Fruit fly (Drosophila melanogaster) whole organism, embryonic: Measurements from ENCODE around the gene pes.

Experiments used
- Atf6 ChIP-seq: fragments of 200-800 bp; sonication (Bioruptor generic); IDR thresholded peaks from 2 replicates; pipeline ENCODE4 v1.3.6; 2022; ENCODE audit warnings: missing biosample characterization, missing genetic modification characterization
- CG10274 ChIP-seq: fragments of 200-800 bp; sonication (Bioruptor generic); optimal IDR thresholded peaks from 3 replicates; lab custom pipeline; 2017; ENCODE audit warnings: missing biosample characterization, mild to moderate bottlenecking, missing genetic modification characterization
- CG10654 ChIP-seq: fragments of 200-800 bp; sonication (Bioruptor generic); optimal IDR thresholded peaks from 2 replicates; lab custom pipeline; 2016; ENCODE audit warnings: missing biosample characterization, missing genetic modification characterization
- CG13123 ChIP-seq: fragments of 200-800 bp; sonication (Bioruptor generic); optimal IDR thresholded peaks from 2 replicates; lab custom pipeline; 2016; ENCODE audit warnings: missing biosample characterization, missing genetic modification characterization
- CG15514 ChIP-seq: fragments of 200-800 bp; sonication (Bioruptor generic); optimal IDR thresholded peaks from 3 replicates; lab custom pipeline; 2017; ENCODE audit warnings: missing biosample characterization, missing genetic modification characterization, mild to moderate bottlenecking, moderate library complexity, missing genetic modification reagents
- CG17361 ChIP-seq: fragments of 200-800 bp; sonication (Bioruptor generic); IDR thresholded peaks from 3 replicates; pipeline ENCODE4 v1.3.6; 2022; ENCODE audit warnings: missing biosample characterization, missing genetic modification characterization
- CG17612 ChIP-seq: fragments of 200-800 bp; sonication (Bioruptor generic); IDR thresholded peaks from 2 replicates; pipeline ENCODE4 v1.3.6; 2022; ENCODE audit warnings: missing biosample characterization, missing genetic modification characterization
- CG18476 ChIP-seq: fragments of 200-800 bp; sonication (Bioruptor generic); optimal IDR thresholded peaks from 2 replicates; lab custom pipeline; 2016; ENCODE audit warnings: missing biosample characterization, mild to moderate bottlenecking, missing genetic modification characterization
- CG18764 ChIP-seq: fragments of 200-800 bp; sonication (Bioruptor generic); optimal IDR thresholded peaks from 3 replicates; lab custom pipeline; 2016; ENCODE audit warnings: missing biosample characterization, missing genetic modification characterization
- CG2199 ChIP-seq: fragments of 200-800 bp; sonication (Bioruptor generic); IDR thresholded peaks from 3 replicates; pipeline ENCODE4 v1.3.6; 2022; ENCODE audit warnings: missing biosample characterization, missing genetic modification characterization
- CG2889 ChIP-seq: fragments of 200-800 bp; sonication (Bioruptor generic); IDR thresholded peaks from 3 replicates; pipeline ENCODE4 v1.3.6; 2022; ENCODE audit warnings: missing biosample characterization, missing genetic modification characterization
- CG33557 ChIP-seq: fragments of 200-800 bp; sonication (Bioruptor generic); optimal IDR thresholded peaks from 2 replicates; lab custom pipeline; 2019; ENCODE audit warnings: missing biosample characterization, mild to moderate bottlenecking, missing genetic modification characterization, moderate library complexity
- CG4854 ChIP-seq: fragments of 200-800 bp; sonication (Bioruptor generic); optimal IDR thresholded peaks from 2 replicates; lab custom pipeline; 2016; ENCODE audit warnings: missing biosample characterization, missing genetic modification characterization, inconsistent platforms
- CG5180 ChIP-seq: fragments of 200-800 bp; sonication (Bioruptor generic); optimal IDR thresholded peaks from 3 replicates; lab custom pipeline; 2017; ENCODE audit warnings: missing biosample characterization, missing genetic modification characterization, mild to moderate bottlenecking, moderate library complexity, missing genetic modification reagents
- CG6654 ChIP-seq: fragments of 200-800 bp; sonication (Bioruptor generic); optimal IDR thresholded peaks from 2 replicates; lab custom pipeline; 2017; ENCODE audit warnings: missing biosample characterization, mild to moderate bottlenecking, missing genetic modification characterization
- CG7372 ChIP-seq: fragments of 200-800 bp; sonication (Bioruptor generic); IDR thresholded peaks from 2 replicates; pipeline ENCODE4 v1.3.6; 2022; ENCODE audit warnings: missing biosample characterization, missing genetic modification characterization
- CG7928 ChIP-seq: fragments of 200-800 bp; sonication (Bioruptor generic); optimal IDR thresholded peaks from 2 replicates; lab custom pipeline; 2017; ENCODE audit warnings: missing biosample characterization, mild to moderate bottlenecking, missing genetic modification characterization
- CG9437 ChIP-seq: fragments of 200-800 bp; sonication (Bioruptor generic); optimal IDR thresholded peaks from 2 replicates; lab custom pipeline; 2018; ENCODE audit warnings: missing biosample characterization, mild to moderate bottlenecking, missing genetic modification characterization
- CHES-1-like ChIP-seq: fragments of 200-800 bp; sonication (Bioruptor generic); optimal IDR thresholded peaks from 2 replicates; lab custom pipeline; 2016; ENCODE audit warnings: missing biosample characterization, missing genetic modification characterization
- CoRest ChIP-seq: fragments of 200-800 bp; sonication (Bioruptor generic); optimal IDR thresholded peaks from 3 replicates; lab custom pipeline; 2018; ENCODE audit warnings: missing biosample characterization, mild to moderate bottlenecking, missing genetic modification characterization, moderate library complexity
- D19A ChIP-seq: fragments of 200-800 bp; optimal IDR thresholded peaks from 3 replicates; lab custom pipeline; 2019; ENCODE audit warnings: missing biosample characterization, mild to moderate bottlenecking, missing genetic modification characterization, moderate library complexity
- Dad ChIP-seq: fragments of 200-800 bp; sonication (Bioruptor generic); optimal IDR thresholded peaks from 3 replicates; lab custom pipeline; 2016; ENCODE audit warnings: missing biosample characterization, missing genetic modification characterization
- ERR ChIP-seq: fragments of 200-800 bp; sonication (Bioruptor generic); optimal IDR thresholded peaks from 2 replicates; lab custom pipeline; 2016; ENCODE audit warnings: missing biosample characterization, missing genetic modification characterization
- HLH3B ChIP-seq: fragments of 200-800 bp; sonication (Bioruptor generic); IDR thresholded peaks from 2 replicates; pipeline ENCODE4 v1.3.6; 2022; ENCODE audit warnings: missing biosample characterization, missing genetic modification characterization
- HLHmδ ChIP-seq: fragments of 200-800 bp; sonication (Bioruptor generic); optimal IDR thresholded peaks from 2 replicates; lab custom pipeline; 2018; ENCODE audit warnings: missing biosample characterization, mild to moderate bottlenecking, missing genetic modification characterization, moderate library complexity
- Hr78 ChIP-seq, 2 experiments: fragments of 200-800 bp in 1 of 2; fragments of >200 bp in 1 of 2; sonication (Bioruptor generic) in 1 of 2; optimal IDR thresholded peaks; 2 replicates each; lab custom pipeline; 2017 to 2019; ENCODE audit warnings: missing biosample characterization in 2 of 2, missing genetic modification characterization in 2 of 2, mild to moderate bottlenecking in 1 of 2, moderate library complexity in 1 of 2
- Jarid2 ChIP-seq: fragments of 200-800 bp; sonication (Bioruptor generic); optimal IDR thresholded peaks from 3 replicates; lab custom pipeline; 2017; ENCODE audit warnings: mild to moderate bottlenecking, missing biosample characterization, missing genetic modification reagents, missing genetic modification characterization
- Kr ChIP-seq: fragments of 200-800 bp; sonication (Bioruptor generic); optimal IDR thresholded peaks from 2 replicates; lab custom pipeline; 2017; ENCODE audit warnings: missing biosample characterization, mild to moderate bottlenecking, missing genetic modification characterization
- MBD-R2 ChIP-seq: fragments of 200-800 bp; sonication (Bioruptor generic); IDR thresholded peaks from 2 replicates; pipeline ENCODE4 v1.3.6; 2022; ENCODE audit warnings: missing biosample characterization, missing genetic modification characterization
- MTF-1 ChIP-seq: fragments of 200-800 bp; sonication (Bioruptor generic); optimal IDR thresholded peaks from 2 replicates; lab custom pipeline; 2018; ENCODE audit warnings: missing biosample characterization, mild to moderate bottlenecking, missing genetic modification characterization, borderline replicate concordance
- Ravus ChIP-seq: fragments of 200-800 bp; sonication (Bioruptor generic); IDR thresholded peaks from 2 replicates; pipeline ENCODE4 v1.3.6; 2022; ENCODE audit warnings: missing biosample characterization, missing genetic modification characterization
- Sry-δ ChIP-seq: fragments of 200-800 bp; sonication (Bioruptor generic); optimal IDR thresholded peaks from 2 replicates; lab custom pipeline; 2016; ENCODE audit warnings: missing biosample characterization, missing genetic modification characterization
- Usf ChIP-seq: fragments of 200-800 bp; sonication (Bioruptor generic); optimal IDR thresholded peaks from 2 replicates; lab custom pipeline; 2017; ENCODE audit warnings: missing genotype, missing biosample characterization, missing genetic modification characterization
- abd-A ChIP-seq: fragments of 200-800 bp; sonication (Bioruptor generic); optimal IDR thresholded peaks from 3 replicates; lab custom pipeline; 2019; ENCODE audit warnings: missing biosample characterization, mild to moderate bottlenecking, missing genetic modification characterization, moderate library complexity
- ac ChIP-seq: fragments of 200-800 bp; sonication (Bioruptor generic); optimal IDR thresholded peaks from 3 replicates; lab custom pipeline; 2017; ENCODE audit warnings: missing biosample characterization, mild to moderate bottlenecking, missing genetic modification characterization
- az2 ChIP-seq: fragments of 200-800 bp; sonication (Bioruptor generic); optimal IDR thresholded peaks from 3 replicates; lab custom pipeline; 2016; ENCODE audit warnings: missing biosample characterization, missing genetic modification characterization
- cas ChIP-seq: fragments of 200-800 bp; sonication (Bioruptor generic); IDR thresholded peaks from 2 replicates; pipeline ENCODE4 v1.3.6; 2022; ENCODE audit warnings: missing biosample characterization, missing genetic modification characterization
- cwo ChIP-seq: fragments of 200-800 bp; sonication (Bioruptor generic); optimal IDR thresholded peaks from 3 replicates; lab custom pipeline; 2017; ENCODE audit warnings: missing biosample characterization, missing genetic modification characterization, mild to moderate bottlenecking, moderate library complexity, missing genetic modification reagents
- dmrt11E ChIP-seq: fragments of 200-800 bp; sonication (Bioruptor generic); optimal IDR thresholded peaks from 3 replicates; lab custom pipeline; 2018; ENCODE audit warnings: missing biosample characterization, mild to moderate bottlenecking, missing genetic modification characterization, moderate library complexity
- eve ChIP-seq, 2 experiments: fragments of >200 bp; optimal IDR thresholded peaks; 2 replicates each; lab custom pipeline; 2017; ENCODE audit warnings: missing biosample characterization in 2 of 2, missing genetic modification characterization in 2 of 2
- fd3F ChIP-seq: fragments of 200-800 bp; sonication (Bioruptor generic); optimal IDR thresholded peaks from 2 replicates; lab custom pipeline; 2018; ENCODE audit warnings: missing biosample characterization, mild to moderate bottlenecking, missing genetic modification characterization, moderate library complexity
- gsb-n ChIP-seq: fragments of 200-800 bp; sonication (Bioruptor generic); optimal IDR thresholded peaks from 3 replicates; lab custom pipeline; 2018; ENCODE audit warnings: missing biosample characterization, mild to moderate bottlenecking, missing genetic modification characterization
- lab ChIP-seq: fragments of 200-800 bp; sonication (Bioruptor generic); optimal IDR thresholded peaks from 3 replicates; lab custom pipeline; 2017; ENCODE audit warnings: missing biosample characterization, missing genetic modification characterization, mild to moderate bottlenecking, moderate library complexity, missing genetic modification reagents
- nerfin-1 ChIP-seq: fragments of 200-800 bp; sonication (Bioruptor generic); optimal IDR thresholded peaks from 3 replicates; lab custom pipeline; 2019; ENCODE audit warnings: missing biosample characterization, mild to moderate bottlenecking, missing genetic modification characterization, moderate library complexity
- ro ChIP-seq: fragments of 200-800 bp; sonication (Bioruptor generic); IDR thresholded peaks from 2 replicates; pipeline ENCODE4 v1.3.6; 2022; ENCODE audit warnings: missing biosample characterization, missing genetic modification characterization
- run ChIP-seq: fragments of 200-800 bp; sonication (Bioruptor generic); optimal IDR thresholded peaks from 3 replicates; lab custom pipeline; 2018; ENCODE audit warnings: missing biosample characterization, mild to moderate bottlenecking, missing genetic modification characterization
- seq ChIP-seq: fragments of 200-800 bp; sonication (Bioruptor generic); IDR thresholded peaks from 2 replicates; pipeline ENCODE4 v1.3.6; 2022; ENCODE audit warnings: missing biosample characterization, missing genetic modification characterization
- unpg ChIP-seq: fragments of 200-800 bp; sonication (Bioruptor generic); optimal IDR thresholded peaks from 3 replicates; lab custom pipeline; 2018; ENCODE audit warnings: missing biosample characterization, mild to moderate bottlenecking, missing genetic modification characterization, moderate library complexity
- zen ChIP-seq: fragments of 200-800 bp; sonication (Bioruptor generic); optimal IDR thresholded peaks from 3 replicates; lab custom pipeline; 2018; ENCODE audit warnings: missing biosample characterization, mild to moderate bottlenecking, missing genetic modification characterization, moderate library complexity
- zfh2 ChIP-seq: fragments of 200-800 bp; sonication (Bioruptor generic); optimal IDR thresholded peaks from 2 replicates; lab custom pipeline; 2016; ENCODE audit warnings: missing biosample characterization, missing genetic modification characterization

pes gene

DNA sequence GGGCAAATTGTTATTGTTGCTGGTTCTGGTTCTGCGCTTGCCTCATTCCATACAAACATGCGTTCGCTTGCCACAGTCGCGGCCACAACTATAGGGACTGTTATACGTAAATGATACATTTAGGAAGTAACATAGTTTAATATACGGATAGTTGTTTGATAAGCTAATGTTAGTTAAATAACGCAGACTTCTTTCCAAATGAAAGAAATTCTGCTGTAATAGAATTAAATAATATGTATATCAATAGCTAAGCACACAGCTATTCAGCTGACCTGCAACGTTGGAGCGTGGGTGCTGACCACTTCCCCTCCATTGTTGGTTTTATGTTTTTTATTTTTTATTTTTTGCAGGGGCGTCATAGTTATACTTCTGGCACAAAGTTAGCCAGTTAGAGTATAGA is 40.8 kb upstream of the pes start (continued):
- TF ChIP-seq eve (GFP tag; optimal IDR thresholded peaks at IDR 0.05; lab: Kevin White, UChicago) (no peak), abd-A (tag; lab: Kevin White, UChicago) (no peak), fd3F (GFP tag; lab: Kevin White, UChicago) (peak; percentile 35), Kr (GFP tag; lab: Kevin White, UChicago) (no peak), CG13123 (GFP tag; lab: Kevin White, UChicago) (no peak), dmrt11E (tag; lab: Kevin White, UChicago) (peak; percentile 44), CG4854 (GFP tag; lab: Kevin White, UChicago) (no peak), az2 (peak; percentile 51), CG2889 (GFP tag; lab: Robert Waterston, UW) (0 out of 3 replicates have a peak, but pooled peaks have one; percentile 35), CG2199 (GFP tag; lab: Robert Waterston, UW) (no peak), seq (GFP tag; lab: Robert Waterston, UW) (peak; percentile 78), MTF-1 (GFP tag; lab: Kevin White, UChicago) (peak; percentile 38), CG7372 (GFP tag; lab: Robert Waterston, UW) (peak; percentile 68), ac (GFP tag; lab: Kevin White, UChicago) (no peak), ro (GFP tag; lab: Robert Waterston, UW) (no peak), Usf (GFP tag; lab: Kevin White, UChicago) (no peak), CG10654 (GFP tag; lab: Kevin White, UChicago) (peak; percentile 7), gsb-n (tag; lab: Kevin White, UChicago) (peak; percentile 20), lab (GFP tag; lab: Kevin White, UChicago) (peak; percentile 83), CG18764 (peak; percentile 4), CHES-1-like (no peak), HLHmδ (GFP tag; lab: Kevin White, UChicago) (no peak), CG7928 (GFP tag; lab: Kevin White, UChicago) (no peak), HLH3B (GFP tag; lab: Robert Waterston, UW) (peak; percentile 73), zen (no peak), CG15514 (GFP tag; lab: Kevin White, UChicago) (peak; percentile 29), CG6654 (GFP tag; lab: Kevin White, UChicago) (no peak), CG17361 (peak; percentile 58), CG33557 (GFP tag; lab: Kevin White, UChicago) (no peak), Atf6 (peak; percentile 65), Dad (GFP tag; lab: Kevin White, UChicago) (no peak), MBD-R2 (0 out of 2 replicates have a peak, but pooled peaks have one; percentile 25), cas (GFP tag; lab: Robert Waterston, UW) (no peak), nerfin-1 (tag; lab: Kevin White, UChicago) (peak; percentile 9), zfh2 (GFP tag; lab: Kevin White, UChicago) (no peak), D19A (tag; lab: Kevin White, UChicago) (peak; percentile 61), Sry-δ (GFP tag; lab: Kevin White, UChicago) (peak; percentile 10), CG9437 (GFP tag; lab: Kevin White, UChicago) (peak; percentile 30), CoRest (peak; percentile 65), CG18476 (peak; percentile 23), run (tag; lab: Kevin White, UChicago) (peak; percentile 39), ERR (GFP tag; lab: Kevin White, UChicago) (no peak), unpg (GFP tag; lab: Kevin White, UChicago) (peak; percentile 76), Ravus (GFP tag; lab: Robert Waterston, UW) (no peak; the same call in 1 of the 2 replicates), CG5180 (no peak), CG17612 (GFP tag; lab: Robert Waterston, UW) (peak; percentile 48; the same call in 1 of the 2 replicates), Hr78 (GFP tag; optimal IDR thresholded peaks at IDR 0.05; lab: Kevin White, UChicago) (no peak), cwo (GFP tag; lab: Kevin White, UChicago) (peak; percentile 61), Jarid2 (no peak), CG10274 (peak; percentile 10)
